Worm (Caenorhabditis elegans): Measurements from ENCODE around the gene C18A3.3.

C18A3.3 gene

ce11 chrII:5714807-5715206 is 1.3 kb upstream of the C18A3.3 start, which contains the start of the genes tiar-1 and lelo-4 (continued):
- TF ChIP-seq lir-3 (tag; optimal IDR thresholded peaks at IDR 0.05): no peak
- TF ChIP-seq spr-1 (tag; optimal IDR thresholded peaks at IDR 0.05): no peak
- TF ChIP-seq zip-2 (tag; optimal IDR thresholded peaks at IDR 0.05): no peak
- peak; percentile 53 for TF ChIP-seq lin-38 (GFP tag; IDR thresholded peaks at IDR 0.05)
- no peak for TF ChIP-seq lin-1 (GFP tag; IDR thresholded peaks at IDR 0.05)
- TF ChIP-seq hlh-11 (tag; optimal IDR thresholded peaks at IDR 0.05): peak; percentile 44
- TF ChIP-seq ztf-7 (tag; optimal IDR thresholded peaks at IDR 0.05): no peak
- TF ChIP-seq unc-130 (GFP tag; optimal IDR thresholded peaks at IDR 0.05): peak; percentile 9
- TF ChIP-seq egl-27 (tag; optimal IDR thresholded peaks at IDR 0.05): no peak
- no peak for TF ChIP-seq daf-12 (tag; optimal IDR thresholded peaks at IDR 0.05)
- TF ChIP-seq fkh-10 (GFP tag; optimal IDR thresholded peaks at IDR 0.05): no peak
- no peak for TF ChIP-seq zfp-3 (GFP tag; conservative IDR thresholded peaks at IDR 0.05)
- no peak for TF ChIP-seq set-16 (GFP tag; IDR thresholded peaks at IDR 0.05)
- no peak for TF ChIP-seq lin-15B (tag; optimal IDR thresholded peaks at IDR 0.05)
- TF ChIP-seq F10B5.3 (tag; optimal IDR thresholded peaks at IDR 0.05): no peak
- TF ChIP-seq snpc-1.2 (GFP tag; IDR thresholded peaks at IDR 0.05): no peak
- TF ChIP-seq unc-62 (GFP tag; optimal IDR thresholded peaks at IDR 0.05 in 1 of 2): peak in 1 of 2 experiments; percentile 87
- no peak for TF ChIP-seq unc-62 (tag; optimal IDR thresholded peaks at IDR 0.05)
- TF ChIP-seq spr-3 (GFP tag; optimal IDR thresholded peaks at IDR 0.05): no peak
- TF ChIP-seq ces-1 (GFP tag; optimal IDR thresholded peaks at IDR 0.05): no peak
- no peak for TF ChIP-seq aly-2 (tag; optimal IDR thresholded peaks at IDR 0.05)
- no peak for TF ChIP-seq Y48G9A.11 (GFP tag; IDR thresholded peaks at IDR 0.05)
- TF ChIP-seq lin-29 (GFP tag; IDR thresholded peaks at IDR 0.05): no peak
- no peak for TF ChIP-seq ceh-28 (tag; optimal IDR thresholded peaks at IDR 0.05)
- peak; percentile 38 for TF ChIP-seq nhr-6 (tag; optimal IDR thresholded peaks at IDR 0.05)
- no peak for TF ChIP-seq F49E8.2 (tag; optimal IDR thresholded peaks at IDR 0.05; ENCODE audit: borderline replicate concordance)
- TF ChIP-seq attf-4 (tag; optimal IDR thresholded peaks at IDR 0.05): no peak

- TF ChIP-seq F26F4.8 (GFP tag; conservative IDR thresholded peaks at IDR 0.05) (no peak), nhr-77 (tag; optimal IDR thresholded peaks at IDR 0.05) (no peak), aly-2 (tag; optimal IDR thresholded peaks at IDR 0.05) (no peak), Y48G9A.11 (GFP tag; IDR thresholded peaks at IDR 0.05) (no peak), nhr-48 (tag; optimal IDR thresholded peaks at IDR 0.05) (no peak), mxl-3 (GFP tag; optimal IDR thresholded peaks at IDR 0.05) (no peak), ceh-82 (tag; optimal IDR thresholded peaks at IDR 0.05) (no peak), fos-1 (tag; optimal IDR thresholded peaks at IDR 0.05) (no peak)
These were observed 1.7 kb downstream of the C18A3.3 start, which contains the start of gene zipt-3 for ce11 chrII:5717831-5718230. Gene zipt-3, plus strand, starts transcription at chrII:5718131.

ce11 chrII:5719848-5720247 is 3.7 kb downstream of the C18A3.3 start, which contains the start of gene damt-1:
Gene damt-1, plus strand, starts transcription at chrII:5720148.
- TF ChIP-seq ctbp-1 (GFP tag; IDR thresholded peaks at IDR 0.05) (no peak), unc-62 (GFP tag; optimal IDR thresholded peaks at IDR 0.05 in 1 of 2) (peak in 1 of 2 experiments; percentile 10), unc-62 (tag; optimal IDR thresholded peaks at IDR 0.05) (no peak)

- TF ChIP-seq Y105C5A.15 (GFP tag; IDR thresholded peaks at IDR 0.05): no peak
- peak; percentile 57 for TF ChIP-seq nhr-11 (tag; optimal IDR thresholded peaks at IDR 0.05)
- TF ChIP-seq zag-1 (tag; optimal IDR thresholded peaks at IDR 0.05): no peak
- TF ChIP-seq dmd-6 (GFP tag; IDR thresholded peaks at IDR 0.05): peak; percentile 21; the same call in 1 of the 2 replicates
- TF ChIP-seq aha-1 (tag): peak; percentile 75
- TF ChIP-seq lsy-2 (tag; optimal IDR thresholded peaks at IDR 0.05): peak; percentile 70 to 71
- peak; percentile 61 for TF ChIP-seq ceh-28 (tag; optimal IDR thresholded peaks at IDR 0.05)
- peak; percentile 84 for TF ChIP-seq fkh-10 (GFP tag; optimal IDR thresholded peaks at IDR 0.05)
- TF ChIP-seq cey-2 (tag; optimal IDR thresholded peaks at IDR 0.05; ENCODE audit: borderline replicate concordance, insufficient read depth): no peak
- TF ChIP-seq hmg-1.1 (GFP tag; IDR thresholded peaks at IDR 0.05): peak; percentile 86
- no peak for TF ChIP-seq F44E2.7 (GFP tag; IDR thresholded peaks at IDR 0.05)
- peak; percentile 46; the same call in 1 of the 2 replicates for TF ChIP-seq ceh-20 (GFP tag; IDR thresholded peaks at IDR 0.05)
- peak; percentile 61 for TF ChIP-seq F37D6.2 (tag; optimal IDR thresholded peaks at IDR 0.05)
- peak in 1 of 2 experiments; percentile 47 for TF ChIP-seq mdl-1 (tag; optimal IDR thresholded peaks at IDR 0.05)
- peak; percentile 56; the same call in 1 of the 2 replicates for TF ChIP-seq daf-19 (GFP tag; conservative IDR thresholded peaks at IDR 0.05)
- TF ChIP-seq vab-7 (GFP tag; IDR thresholded peaks at IDR 0.05): peak; percentile 35; the same call in 1 of the 2 replicates
- TF ChIP-seq rbr-2 (tag; optimal IDR thresholded peaks at IDR 0.05): peak; percentile 84
- TF ChIP-seq ces-1 (GFP tag; optimal IDR thresholded peaks at IDR 0.05): peak; percentile 67
These were observed 9.0 kb downstream of the C18A3.3 start for ce11 chrII:5725094-5725493.
